Fruit fly (Drosophila melanogaster) whole organism, embryonic: Measurements from ENCODE around the gene CG33986.

ENCODE experiments used
- Aef1 ChIP-seq: fragments of 200-800 bp; sonication (Bioruptor generic); IDR thresholded peaks from 3 replicates; pipeline ENCODE4 v1.3.6; 2022; ENCODE audit warnings: missing biosample characterization, missing genetic modification characterization
- Atf-2 ChIP-seq: fragments of 200-800 bp; sonication (Bioruptor generic); optimal IDR thresholded peaks from 2 replicates; lab custom pipeline; 2016; ENCODE audit warnings: missing biosample characterization, missing genetic modification characterization
- Awh ChIP-seq: fragments of 200-800 bp; sonication (Bioruptor generic); IDR thresholded peaks from 2 replicates; pipeline ENCODE4, ENCODE4 v1.3.6; 2022; ENCODE audit warnings: missing biosample characterization, missing genetic modification characterization
- CG11085 ChIP-seq: fragments of 200-800 bp; sonication (Bioruptor generic); IDR thresholded peaks from 2 replicates; pipeline ENCODE4 v1.3.6; 2022; ENCODE audit warnings: missing biosample characterization, missing genetic modification characterization
- CG11504 ChIP-seq: fragments of 200-800 bp; sonication (Bioruptor generic); optimal IDR thresholded peaks from 3 replicates; lab custom pipeline; 2019; ENCODE audit warnings: missing biosample characterization, mild to moderate bottlenecking, missing genetic modification characterization, moderate library complexity
- CG12942 ChIP-seq: fragments of 200-800 bp; sonication (Bioruptor generic); optimal IDR thresholded peaks from 3 replicates; lab custom pipeline; 2016; ENCODE audit warnings: missing biosample characterization, missing genetic modification characterization
- CG15696 ChIP-seq: fragments of 200-800 bp; sonication (Bioruptor generic); optimal IDR thresholded peaks from 2 replicates; lab custom pipeline; 2019; ENCODE audit warnings: missing biosample characterization, mild to moderate bottlenecking, missing genetic modification characterization, moderate library complexity
- CG2120 ChIP-seq: fragments of 200-800 bp; sonication (Bioruptor generic); optimal IDR thresholded peaks from 3 replicates; lab custom pipeline; 2016; ENCODE audit warnings: missing biosample characterization, missing genetic modification characterization
- CG32767 ChIP-seq: fragments of 200-800 bp; sonication (Bioruptor generic); IDR thresholded peaks from 2 replicates; pipeline ENCODE4 v1.3.6; 2022; ENCODE audit warnings: missing biosample characterization, missing genetic modification characterization
- CG3847 ChIP-seq: fragments of 200-800 bp; sonication (Bioruptor generic); IDR thresholded peaks from 2 replicates; pipeline ENCODE4 v1.3.6; 2022; ENCODE audit warnings: missing biosample characterization, missing genetic modification characterization
- CG43689 ChIP-seq: fragments of 200-800 bp; sonication (Bioruptor generic); IDR thresholded peaks from 2 replicates; pipeline ENCODE4 v1.3.6; 2022; ENCODE audit warnings: missing biosample characterization, missing genetic modification characterization
- CG5245 ChIP-seq: fragments of 200-800 bp; sonication (Bioruptor generic); optimal IDR thresholded peaks from 3 replicates; lab custom pipeline; 2016; ENCODE audit warnings: missing biosample characterization, missing genetic modification characterization
- CG6654 ChIP-seq: fragments of 200-800 bp; sonication (Bioruptor generic); optimal IDR thresholded peaks from 2 replicates; lab custom pipeline; 2017; ENCODE audit warnings: missing biosample characterization, mild to moderate bottlenecking, missing genetic modification characterization
- CG7271 ChIP-seq: fragments of 200-800 bp; sonication (Bioruptor generic); optimal IDR thresholded peaks from 2 replicates; lab custom pipeline; 2018; ENCODE audit warnings: missing biosample characterization, mild to moderate bottlenecking, missing genetic modification characterization, moderate library complexity
- CG7556 ChIP-seq: fragments of 200-800 bp; sonication (Bioruptor generic); optimal IDR thresholded peaks from 2 replicates; lab custom pipeline; 2017; ENCODE audit warnings: missing biosample characterization, mild to moderate bottlenecking, missing genetic modification characterization
- CG8478 ChIP-seq: fragments of >200 bp; optimal IDR thresholded peaks from 2 replicates; lab custom pipeline; 2018
- CG8944 ChIP-seq: fragments of 200-800 bp; sonication (Bioruptor generic); optimal IDR thresholded peaks from 3 replicates; lab custom pipeline; 2016; ENCODE audit warnings: missing biosample characterization, missing genetic modification characterization
- CG9817 ChIP-seq: fragments of 200-800 bp; sonication (Bioruptor generic); optimal IDR thresholded peaks from 2 replicates; lab custom pipeline; 2018; ENCODE audit warnings: missing biosample characterization, mild to moderate bottlenecking, missing genetic modification characterization, moderate library complexity
- D ChIP-seq, 2 experiments: fragments of 200-800 bp in 1 of 2; fragments of >200 bp in 1 of 2; sonication (Bioruptor generic) in 1 of 2; optimal IDR thresholded peaks; 2 replicates in 1 of 2; 3 replicates in 1 of 2; lab custom pipeline; 2017; ENCODE audit warnings: mild to moderate bottlenecking in 1 of 2, missing biosample characterization in 1 of 2, missing genetic modification characterization in 1 of 2, missing genetic modification reagents in 1 of 2
- Deaf1 ChIP-seq: fragments of 200-800 bp; optimal IDR thresholded peaks from 3 replicates; lab custom pipeline; 2019; ENCODE audit warnings: missing biosample characterization, mild to moderate bottlenecking, missing genetic modification characterization, moderate library complexity
- Drgx ChIP-seq: fragments of 200-800 bp; sonication (Bioruptor generic); IDR thresholded peaks from 2 replicates; pipeline ENCODE4 v1.3.6; 2022; ENCODE audit warnings: missing biosample characterization, missing genetic modification characterization
- E2f2 ChIP-seq: fragments of 200-800 bp; sonication (Bioruptor generic); IDR thresholded peaks from 2 replicates; pipeline ENCODE4 v1.3.6; 2022; ENCODE audit warnings: missing biosample characterization, missing genetic modification characterization
- H2.0 ChIP-seq: fragments of 200-800 bp; sonication (Bioruptor generic); IDR thresholded peaks from 2 replicates; pipeline ENCODE4 v1.3.6; 2022; ENCODE audit warnings: missing biosample characterization, missing genetic modification characterization
- Hey ChIP-seq: fragments of 200-800 bp; sonication (Bioruptor generic); optimal IDR thresholded peaks from 3 replicates; lab custom pipeline; 2018; ENCODE audit warnings: missing biosample characterization, mild to moderate bottlenecking, missing genetic modification characterization
- HmgZ ChIP-seq: fragments of 200-800 bp; sonication (Bioruptor generic); optimal IDR thresholded peaks from 2 replicates; lab custom pipeline; 2018; ENCODE audit warnings: missing biosample characterization, mild to moderate bottlenecking, missing genetic modification characterization
- Hmx ChIP-seq: fragments of 200-800 bp; sonication (Bioruptor generic); optimal IDR thresholded peaks from 2 replicates; lab custom pipeline; 2016; ENCODE audit warnings: missing biosample characterization, missing genetic modification characterization
- NK7.1 ChIP-seq: fragments of 200-800 bp; sonication (Bioruptor generic); optimal IDR thresholded peaks from 3 replicates; lab custom pipeline; 2016; ENCODE audit warnings: missing biosample characterization, missing genetic modification characterization
- Scr ChIP-seq: fragments of 200-800 bp; sonication (Bioruptor generic); IDR thresholded peaks from 2 replicates; pipeline ENCODE4 v1.3.6; 2022; ENCODE audit warnings: missing biosample characterization, missing genetic modification characterization; ENCODE audit not compliant: partially characterized antibody
- ab ChIP-seq: fragments of 200-800 bp; sonication (Bioruptor generic); optimal IDR thresholded peaks from 2 replicates; lab custom pipeline; 2016; ENCODE audit warnings: missing biosample characterization, missing genetic modification characterization
- abd-A ChIP-seq: fragments of 200-800 bp; sonication (Bioruptor generic); optimal IDR thresholded peaks from 3 replicates; lab custom pipeline; 2019; ENCODE audit warnings: missing biosample characterization, mild to moderate bottlenecking, missing genetic modification characterization, moderate library complexity
- ac ChIP-seq: fragments of 200-800 bp; sonication (Bioruptor generic); optimal IDR thresholded peaks from 3 replicates; lab custom pipeline; 2017; ENCODE audit warnings: missing biosample characterization, mild to moderate bottlenecking, missing genetic modification characterization
- cg ChIP-seq: fragments of 200-800 bp; sonication (Bioruptor generic); optimal IDR thresholded peaks from 3 replicates; lab custom pipeline; 2019; ENCODE audit warnings: missing biosample characterization, mild to moderate bottlenecking, missing genetic modification characterization, moderate library complexity
- chinmo ChIP-seq: fragments of 200-800 bp; sonication (Bioruptor generic); IDR thresholded peaks from 4 replicates; pipeline ENCODE4 v1.3.6; 2022; ENCODE audit warnings: missing biosample characterization, missing genetic modification characterization; ENCODE audit not compliant: partially characterized antibody
- da ChIP-seq: fragments of 200-800 bp; sonication (Bioruptor generic); optimal IDR thresholded peaks from 2 replicates; lab custom pipeline; 2016; ENCODE audit warnings: missing biosample characterization, missing genetic modification characterization
- dan ChIP-seq: fragments of 200-800 bp; sonication (Bioruptor generic); IDR thresholded peaks from 2 replicates; pipeline ENCODE4 v1.3.6; 2022; ENCODE audit warnings: missing biosample characterization, missing genetic modification characterization
- dmrt11E ChIP-seq: fragments of 200-800 bp; sonication (Bioruptor generic); optimal IDR thresholded peaks from 3 replicates; lab custom pipeline; 2018; ENCODE audit warnings: missing biosample characterization, mild to moderate bottlenecking, missing genetic modification characterization, moderate library complexity
- ftz-f1 ChIP-seq: fragments of 200-800 bp; sonication (Bioruptor generic); optimal IDR thresholded peaks from 2 replicates; lab custom pipeline; 2016; ENCODE audit warnings: missing biosample characterization, missing genetic modification characterization
- gsb ChIP-seq: fragments of 200-800 bp; sonication (Bioruptor generic); IDR thresholded peaks from 2 replicates; pipeline ENCODE4 v1.3.6; 2022; ENCODE audit warnings: missing biosample characterization, missing genetic modification characterization
- jumu ChIP-seq: fragments of 200-800 bp; sonication (Bioruptor generic); optimal IDR thresholded peaks from 3 replicates; lab custom pipeline; 2016; ENCODE audit warnings: missing biosample characterization, missing genetic modification characterization
- nerfin-2 ChIP-seq: fragments of 200-800 bp; sonication (Bioruptor generic); IDR thresholded peaks from 2 replicates; pipeline ENCODE4 v1.3.6; 2022; ENCODE audit warnings: missing biosample characterization, missing genetic modification characterization; ENCODE audit not compliant: partially characterized antibody
- p53 ChIP-seq: fragments of 200-800 bp; sonication (Bioruptor generic); optimal IDR thresholded peaks from 2 replicates; lab custom pipeline; 2016; ENCODE audit warnings: missing biosample characterization, missing genetic modification characterization
- phol ChIP-seq: fragments of 200-800 bp; sonication (Bioruptor generic); optimal IDR thresholded peaks from 3 replicates; lab custom pipeline; 2018; ENCODE audit warnings: missing biosample characterization, mild to moderate bottlenecking, missing genetic modification characterization, moderate library complexity
- so ChIP-seq: fragments of 200-800 bp; sonication (Bioruptor generic); IDR thresholded peaks from 3 replicates; pipeline ENCODE4 v1.3.6; 2022; ENCODE audit warnings: missing biosample characterization, missing genetic modification characterization
- ssp ChIP-seq: fragments of 200-800 bp; sonication (Bioruptor generic); IDR thresholded peaks from 2 replicates; pipeline ENCODE4 v1.3.6; 2022; ENCODE audit warnings: missing biosample characterization, missing genetic modification characterization
- stc ChIP-seq: fragments of 200-800 bp; sonication (Bioruptor generic); IDR thresholded peaks from 2 replicates; pipeline ENCODE4 v1.3.6; 2022; ENCODE audit warnings: missing biosample characterization, missing genetic modification characterization
- tin ChIP-seq: fragments of 200-800 bp; sonication (Bioruptor generic); optimal IDR thresholded peaks from 3 replicates; lab custom pipeline; 2016; ENCODE audit warnings: missing biosample characterization, missing genetic modification characterization
- tup ChIP-seq: fragments of 200-800 bp; sonication (Bioruptor generic); optimal IDR thresholded peaks from 2 replicates; lab custom pipeline; 2016; ENCODE audit warnings: missing biosample characterization, mild to moderate bottlenecking, missing genetic modification characterization, moderate library complexity
- usp ChIP-seq: fragments of >200 bp; optimal IDR thresholded peaks from 2 replicates; lab custom pipeline; 2017; ENCODE audit warnings: missing biosample characterization, missing genetic modification characterization
- yki ChIP-seq: fragments of >200 bp; optimal IDR thresholded peaks from 3 replicates; lab custom pipeline; 2018
- zf30C ChIP-seq: fragments of 200-800 bp; sonication (Bioruptor generic); optimal IDR thresholded peaks from 3 replicates; lab custom pipeline; 2018; ENCODE audit warnings: missing biosample characterization, mild to moderate bottlenecking, missing genetic modification characterization

Gene CG33986

DNA sequence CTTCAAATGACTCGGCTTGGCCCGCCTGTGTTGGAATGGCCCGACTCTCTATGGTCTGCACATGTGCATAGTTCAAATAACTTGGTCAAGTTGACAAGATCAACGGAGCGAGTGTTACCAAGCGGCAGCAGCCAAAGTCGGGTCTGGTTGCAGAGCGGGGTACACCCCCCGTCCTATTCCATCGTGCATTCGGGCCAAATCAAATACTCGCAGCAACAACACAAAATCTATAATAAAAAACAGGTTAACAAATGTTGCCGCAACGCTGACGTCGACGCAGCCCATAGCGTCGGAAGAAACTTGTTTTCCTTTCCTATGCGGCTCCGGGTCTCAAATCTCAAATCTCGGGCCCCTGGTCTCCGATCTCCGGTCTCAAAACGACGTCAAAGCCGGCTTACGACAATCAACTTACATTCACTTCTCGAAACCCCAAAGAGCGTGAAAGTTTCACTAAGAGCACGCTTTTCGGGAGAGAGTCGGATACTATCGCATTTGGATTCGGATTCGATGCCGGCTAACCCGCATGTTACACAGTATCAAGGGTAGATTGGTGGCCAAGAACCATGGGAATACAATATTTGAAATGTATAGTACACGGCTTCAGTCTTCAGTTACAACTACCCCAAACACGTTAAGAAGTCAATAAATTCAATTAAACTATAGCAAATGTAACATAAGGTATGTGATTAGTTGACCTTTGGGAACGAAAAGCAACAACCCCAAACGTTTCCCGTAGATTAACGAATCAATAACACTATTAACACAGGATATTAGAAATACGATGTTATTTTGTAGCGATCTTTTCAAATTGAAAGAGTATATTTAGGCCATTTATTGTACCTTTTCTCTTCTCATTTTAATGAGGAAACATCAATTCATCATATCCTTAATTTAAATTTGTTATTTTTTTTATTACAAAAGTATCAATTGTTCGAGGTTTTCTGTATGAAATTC is 9.5 kb upstream of the CG33986 start (continued):
- peak; percentile 92 for TF ChIP-seq CG7556 (GFP tag; lab: Kevin White, UChicago)
- TF ChIP-seq dan (GFP tag; lab: Robert Waterston, UW), result no peak
- TF ChIP-seq Hey, result no peak
- no peak for TF ChIP-seq E2f2 (GFP tag; lab: Robert Waterston, UW)
- TF ChIP-seq CG15696, result peak; percentile 38
- peak; percentile 51 for TF ChIP-seq CG3847 (GFP tag; lab: Robert Waterston, UW)
- TF ChIP-seq tup (GFP tag; lab: Kevin White, UChicago), result no peak
- TF ChIP-seq jumu (GFP tag; lab: Kevin White, UChicago), result peak; percentile 49
- no peak for TF ChIP-seq NK7.1
- TF ChIP-seq ssp (GFP tag; lab: Robert Waterston, UW), result no peak
- no peak; the same call in 1 of the 2 replicates for TF ChIP-seq Awh
- peak; percentile 30 for TF ChIP-seq CG6654
- no peak for TF ChIP-seq CG7271 (tag; lab: Kevin White, UChicago)
- peak; percentile 43 for TF ChIP-seq CG12942 (GFP tag; lab: Kevin White, UChicago)
- TF ChIP-seq usp (GFP tag; lab: Kevin White, UChicago), result no peak
- TF ChIP-seq Scr (GFP tag; lab: Robert Waterston, UW), result no peak
- peak; percentile 14 for TF ChIP-seq yki
- no peak for TF ChIP-seq ab (GFP tag; lab: Kevin White, UChicago)
- no peak for TF ChIP-seq da
- TF ChIP-seq H2.0 (GFP tag; lab: Robert Waterston, UW), result peak; percentile 29; the same call in 1 of the 2 replicates
- TF ChIP-seq p53 (GFP tag; lab: Kevin White, UChicago), result peak; percentile 16
- no peak for TF ChIP-seq HmgZ (tag; lab: Kevin White, UChicago)
- TF ChIP-seq CG8478 (lab: Kevin White, UChicago), result no peak
- TF ChIP-seq D (optimal IDR thresholded peaks at IDR 0.05; lab: Kevin White, UChicago), result no peak
- peak; percentile 43 for TF ChIP-seq D (GFP tag; optimal IDR thresholded peaks at IDR 0.05; lab: Kevin White, UChicago)
- no peak for TF ChIP-seq CG32767 (GFP tag; lab: Robert Waterston, UW)
- TF ChIP-seq Atf-2 (GFP tag; lab: Kevin White, UChicago), result peak; percentile 58
- TF ChIP-seq so (GFP tag; lab: Robert Waterston, UW), result no peak
- TF ChIP-seq abd-A, result peak; percentile 28
- TF ChIP-seq Hmx (GFP tag; lab: Kevin White, UChicago), result peak; percentile 49
- 0 out of 3 replicates have a peak, but pooled peaks have one; percentile 25 for TF ChIP-seq Aef1 (GFP tag; lab: Robert Waterston, UW)
- no peak for TF ChIP-seq gsb (GFP tag; lab: Robert Waterston, UW)
- no peak for TF ChIP-seq CG11085 (GFP tag; lab: Robert Waterston, UW)
- peak; percentile 28 for TF ChIP-seq tin (GFP tag; lab: Kevin White, UChicago)
- peak; percentile 68 for TF ChIP-seq CG11504 (tag; lab: Kevin White, UChicago)
- TF ChIP-seq chinmo (GFP tag; lab: Robert Waterston, UW), result peak; percentile 97
- peak; percentile 28; the same call in 1 of the 2 replicates for TF ChIP-seq Drgx
- TF ChIP-seq CG8944, result peak; percentile 59
- peak; percentile 76 for TF ChIP-seq CG2120 (GFP tag; lab: Kevin White, UChicago)
- peak; percentile 66 for TF ChIP-seq phol
- TF ChIP-seq stc (GFP tag; lab: Robert Waterston, UW), result no peak
- TF ChIP-seq cg (GFP tag; lab: Kevin White, UChicago), result no peak
- no peak for TF ChIP-seq ac (GFP tag; lab: Kevin White, UChicago)
- TF ChIP-seq CG9817 (tag; lab: Kevin White, UChicago), result peak; percentile 57
- TF ChIP-seq Deaf1 (tag; lab: Kevin White, UChicago), result peak; percentile 32
- TF ChIP-seq nerfin-2 (GFP tag; lab: Robert Waterston, UW), result no peak
- no peak for TF ChIP-seq CG43689 (GFP tag; lab: Robert Waterston, UW)
- TF ChIP-seq dmrt11E (tag; lab: Kevin White, UChicago), result peak; percentile 75
- TF ChIP-seq CG5245, result no peak
- TF ChIP-seq zf30C (GFP tag; lab: Kevin White, UChicago), result no peak
- TF ChIP-seq ftz-f1, result no peak
